Worm (Caenorhabditis elegans) whole organism, late embryonic: ENCODE data around the gene Y49F6C.8.

ENCODE experiments used
- C38D4.7 ChIP-seq: fragments of 200-800 bp; sonication (Bioruptor generic); optimal IDR thresholded peaks from 2 replicates; lab custom pipeline; 2018; ENCODE audit warnings: mild to moderate bottlenecking, missing genetic modification characterization, moderate library complexity, missing compliant biosample characterization
- K09A11.1 ChIP-seq: sonication (generic microtip); optimal IDR thresholded peaks from 2 replicates; lab custom pipeline; 2017; ENCODE audit warnings: antibody characterized with exemption, mild to moderate bottlenecking, missing genetic modification characterization, missing compliant biosample characterization; ENCODE audit not compliant: insufficient read depth
- Y22D7AL.16 ChIP-seq: sonication (generic microtip); optimal IDR thresholded peaks from 2 replicates; lab custom pipeline; 2016; ENCODE audit warnings: missing genetic modification characterization, missing compliant biosample characterization
- ceh-14 ChIP-seq: sonication (generic microtip); optimal IDR thresholded peaks from 2 replicates; lab custom pipeline; 2016; ENCODE audit warnings: missing genotype, missing genetic modification characterization, missing compliant biosample characterization
- ceh-18 ChIP-seq: sonication (generic microtip); optimal IDR thresholded peaks from 2 replicates; lab custom pipeline; 2016; ENCODE audit warnings: missing genetic modification characterization, missing compliant biosample characterization
- ceh-19 ChIP-seq: fragments of 200-800 bp; sonication (Bioruptor generic); optimal IDR thresholded peaks from 2 replicates; lab custom pipeline; 2018; ENCODE audit warnings: mild to moderate bottlenecking, missing genetic modification characterization, missing compliant biosample characterization
- ceh-2 ChIP-seq: sonication (generic microtip); optimal IDR thresholded peaks from 2 replicates; lab custom pipeline; 2016; ENCODE audit warnings: missing genotype, missing genetic modification characterization, missing compliant biosample characterization
- ceh-24 ChIP-seq: sonication (generic microtip); optimal IDR thresholded peaks from 2 replicates; lab custom pipeline; 2016; ENCODE audit warnings: mild to moderate bottlenecking, missing genetic modification characterization, missing compliant biosample characterization
- ceh-31 ChIP-seq: sonication (generic microtip); optimal IDR thresholded peaks from 2 replicates; lab custom pipeline; 2016; ENCODE audit warnings: missing genetic modification characterization, missing compliant biosample characterization
- ceh-48 ChIP-seq: sonication (generic microtip); optimal IDR thresholded peaks from 2 replicates; lab custom pipeline; 2016; ENCODE audit warnings: missing genetic modification characterization, inconsistent platforms, missing compliant biosample characterization
- ceh-6 ChIP-seq: fragments of 200-800 bp; sonication (Bioruptor generic); optimal IDR thresholded peaks from 2 replicates; lab custom pipeline; 2018; ENCODE audit warnings: mild to moderate bottlenecking, missing genetic modification characterization, missing compliant biosample characterization
- ceh-9 ChIP-seq: sonication (generic microtip); optimal IDR thresholded peaks from 2 replicates; lab custom pipeline; 2016; ENCODE audit warnings: mild to moderate bottlenecking, missing genetic modification characterization, inconsistent platforms, missing compliant biosample characterization
- dmd-4 ChIP-seq: sonication (generic microtip); optimal IDR thresholded peaks from 2 replicates; lab custom pipeline; 2016; ENCODE audit warnings: borderline replicate concordance, missing genetic modification characterization, missing compliant biosample characterization
- dve-1 ChIP-seq: sonication (generic microtip); optimal IDR thresholded peaks from 2 replicates; lab custom pipeline; 2017; ENCODE audit warnings: antibody characterized with exemption, mild to moderate bottlenecking, missing genetic modification characterization, missing compliant biosample characterization
- elt-4 ChIP-seq: sonication (generic microtip); optimal IDR thresholded peaks from 2 replicates; lab custom pipeline; 2016; ENCODE audit warnings: missing genetic modification characterization, missing compliant biosample characterization
- ets-4 ChIP-seq: sonication (generic microtip); optimal IDR thresholded peaks from 2 replicates; lab custom pipeline; 2016; ENCODE audit warnings: missing genetic modification characterization, missing compliant biosample characterization
- fax-1 ChIP-seq: sonication (generic microtip); optimal IDR thresholded peaks from 2 replicates; lab custom pipeline; 2016; ENCODE audit warnings: missing genotype, missing genetic modification characterization, missing compliant biosample characterization
- fkh-10 ChIP-seq: fragments of 150-350 bp; optimal IDR thresholded peaks from 2 replicates; lab custom pipeline; 2014; ENCODE audit warnings: missing biosample characterization, missing genetic modification reagents, missing genetic modification characterization
- fkh-6 ChIP-seq: sonication (generic microtip); optimal IDR thresholded peaks from 2 replicates; lab custom pipeline; 2016; ENCODE audit warnings: missing genetic modification characterization, missing compliant biosample characterization
- hlh-13 ChIP-seq: fragments of 200-800 bp; sonication (Bioruptor generic); optimal IDR thresholded peaks from 2 replicates; lab custom pipeline; 2018; ENCODE audit warnings: mild to moderate bottlenecking, missing genetic modification characterization, missing compliant biosample characterization
- hlh-6 ChIP-seq: sonication (generic microtip); optimal IDR thresholded peaks from 2 replicates; lab custom pipeline; 2016; ENCODE audit warnings: missing genotype, missing genetic modification characterization, missing compliant biosample characterization
- hlh-8 ChIP-seq: sonication (generic microtip); optimal IDR thresholded peaks from 2 replicates; lab custom pipeline; 2016; ENCODE audit warnings: missing genotype, missing genetic modification characterization, missing compliant biosample characterization
- lin-11 ChIP-seq: fragments of 200-800 bp; sonication (Bioruptor generic); optimal IDR thresholded peaks from 2 replicates; lab custom pipeline; 2018; ENCODE audit warnings: mild to moderate bottlenecking, missing genetic modification characterization, missing compliant biosample characterization
- nfya-1 ChIP-seq: sonication (generic microtip); optimal IDR thresholded peaks from 2 replicates; lab custom pipeline; 2017; ENCODE audit warnings: missing genetic modification characterization, mild to moderate bottlenecking, missing compliant biosample characterization, antibody characterized with exemption, moderate library complexity
- nhr-11 ChIP-seq: fragments of 150-350 bp; optimal IDR thresholded peaks from 2 replicates; lab custom pipeline; 2014; ENCODE audit warnings: missing biosample characterization, missing genetic modification characterization
- nhr-232 ChIP-seq: sonication (generic microtip); optimal IDR thresholded peaks from 2 replicates; lab custom pipeline; 2016; ENCODE audit warnings: missing genetic modification characterization, missing compliant biosample characterization
- npax-4 ChIP-seq: sonication (generic microtip); optimal IDR thresholded peaks from 2 replicates; lab custom pipeline; 2016; ENCODE audit warnings: missing genetic modification characterization, missing compliant biosample characterization
- odd-2 ChIP-seq: sonication (generic microtip); optimal IDR thresholded peaks from 2 replicates; lab custom pipeline; 2017; ENCODE audit warnings: antibody characterized with exemption, mild to moderate bottlenecking, missing genetic modification characterization, missing compliant biosample characterization
- pha-2 ChIP-seq: sonication (generic microtip); optimal IDR thresholded peaks from 2 replicates; lab custom pipeline; 2017; ENCODE audit warnings: mild to moderate bottlenecking, missing genetic modification characterization, missing compliant biosample characterization
- pha-4 ChIP-seq: fragments of 150-350 bp; optimal IDR thresholded peaks from 2 replicates; lab custom pipeline; 2018; ENCODE audit warnings: missing biosample characterization, missing genetic modification reagents, missing genetic modification characterization
- pqm-1 ChIP-seq: sonication (generic microtip); optimal IDR thresholded peaks from 2 replicates; lab custom pipeline; 2016; ENCODE audit warnings: missing genetic modification characterization, missing compliant biosample characterization
- pros-1 ChIP-seq: fragments of 150-350 bp; optimal IDR thresholded peaks from 2 replicates; lab custom pipeline; 2014; ENCODE audit warnings: missing biosample characterization, missing genetic modification reagents, missing genetic modification characterization
- ref-2 ChIP-seq: sonication (generic microtip); optimal IDR thresholded peaks from 2 replicates; lab custom pipeline; 2016; ENCODE audit warnings: missing genetic modification characterization, missing compliant biosample characterization
- sox-2 ChIP-seq: fragments of 200-800 bp; sonication (Bioruptor generic); IDR thresholded peaks from 2 replicates; pipeline ENCODE4 v1.3.6; 2022; ENCODE audit warnings: missing genetic modification reagents, missing genetic modification characterization, missing compliant biosample characterization
- sox-4 ChIP-seq: sonication (generic microtip); optimal IDR thresholded peaks from 2 replicates; lab custom pipeline; 2017; ENCODE audit warnings: mild to moderate bottlenecking, missing genetic modification characterization, inconsistent platforms, missing compliant biosample characterization
- ttx-3 ChIP-seq: sonication (generic microtip); optimal IDR thresholded peaks from 2 replicates; lab custom pipeline; 2016; ENCODE audit warnings: missing genetic modification reagents, missing genetic modification characterization, missing compliant biosample characterization
- unc-42 ChIP-seq: sonication (generic microtip); optimal IDR thresholded peaks from 2 replicates; lab custom pipeline; 2016; ENCODE audit warnings: missing genotype, missing genetic modification characterization, missing compliant biosample characterization
- zip-5 ChIP-seq: sonication (generic microtip); optimal IDR thresholded peaks from 2 replicates; lab custom pipeline; 2016; ENCODE audit warnings: missing genetic modification characterization, missing compliant biosample characterization
- ztf-16 ChIP-seq: sonication (generic microtip); optimal IDR thresholded peaks from 2 replicates; lab custom pipeline; 2017; ENCODE audit warnings: missing genetic modification characterization, missing compliant biosample characterization

Y49F6C.8 gene

ce11 chrII:3373875-3374274 lies 4.0 kb upstream of the Y49F6C.8 start:
- TF ChIP-seq unc-42 (tag; lab: Kevin White, UChicago): peak; percentile 43
- no peak for TF ChIP-seq ceh-2 (tag; lab: Kevin White, UChicago)
- peak; percentile 43 for TF ChIP-seq nfya-1
- TF ChIP-seq pha-4: no peak
- no peak for TF ChIP-seq hlh-13 (GFP tag; lab: Kevin White, UChicago)
- TF ChIP-seq K09A11.1 (tag; lab: Kevin White, UChicago): no peak
- TF ChIP-seq ceh-31: peak; percentile 24
- TF ChIP-seq ceh-48 (tag; lab: Kevin White, UChicago): peak; percentile 96
- TF ChIP-seq ttx-3 (tag; lab: Kevin White, UChicago): no peak
- TF ChIP-seq ceh-18 (tag; lab: Kevin White, UChicago): no peak

DNA sequence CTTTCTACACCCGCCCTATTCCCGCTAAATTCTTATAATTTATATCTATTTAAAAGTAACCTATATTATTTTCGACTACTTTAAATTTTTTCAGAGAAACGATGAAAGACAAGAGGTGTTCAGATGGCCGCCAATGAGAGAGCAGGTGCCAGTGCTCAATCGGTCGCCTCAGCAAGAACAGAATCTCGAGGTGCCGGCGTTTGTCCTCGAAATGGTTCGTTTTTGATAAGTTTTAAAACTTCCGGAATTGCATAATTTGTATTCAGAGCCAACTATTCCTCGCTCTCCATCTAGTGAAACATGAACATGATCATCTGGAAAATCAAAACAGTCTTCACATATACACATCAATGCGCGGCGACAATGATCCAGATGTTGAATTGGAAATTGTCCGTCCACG lies 1.1 kb upstream of the Y49F6C.8 start, which contains the start of gene bath-23:
Gene bath-23 (plus strand): TSS at position 301 of the 400 bp plus-strand sequence.
- TF ChIP-seq fkh-10 (GFP tag; lab: Kevin White, UChicago) (no peak), ceh-14 (tag; lab: Kevin White, UChicago) (no peak), ceh-24 (no peak), nhr-11 (no peak), hlh-6 (no peak)

- TF ChIP-seq Y22D7AL.16 (tag; lab: Kevin White, UChicago) (no peak), fax-1 (tag; lab: Kevin White, UChicago) (no peak), fkh-10 (GFP tag; lab: Kevin White, UChicago) (no peak), npax-4 (tag; lab: Kevin White, UChicago) (no peak), nhr-11 (no peak)
- TF ChIP-seq, all 69 proteins: peak for 0
These were observed 1.8 kb downstream of the Y49F6C.8 start, which contains the start of gene Y49F6C.7 for ce11 chrII:3368097-3368496. Gene Y49F6C.7, minus strand, starts transcription at chrII:3368197.

DNA sequence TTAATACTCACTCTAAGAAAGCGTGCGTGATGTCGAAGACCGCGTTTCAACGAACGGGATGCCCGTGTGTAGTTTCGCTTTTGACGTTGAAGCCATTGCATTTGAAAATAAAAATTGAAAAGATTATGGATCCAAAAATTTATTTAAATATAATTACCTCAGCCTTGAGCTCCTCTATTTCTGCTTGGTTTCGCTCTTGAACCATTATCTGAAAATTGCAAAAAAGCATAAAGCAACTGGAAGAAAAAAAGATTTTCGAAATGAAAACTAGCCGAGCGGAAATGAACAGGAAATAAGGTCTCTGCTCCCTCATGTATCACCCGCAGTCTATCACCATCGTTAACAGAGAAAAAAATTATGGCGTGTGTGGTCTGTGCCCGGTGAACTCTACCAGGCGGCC lies 2.8 kb downstream of the Y49F6C.8 start, which contains the start of gene Y49F6C.6:
Gene Y49F6C.6 (minus strand): TSS at position 101 of the 400 bp plus-strand sequence.
- TF ChIP-seq pros-1 (no peak), nhr-232 (tag; lab: Kevin White, UChicago) (no peak)

- no peak for TF ChIP-seq sox-4
- TF ChIP-seq pha-2 (tag; lab: Kevin White, UChicago): no peak
- TF ChIP-seq npax-4 (tag; lab: Kevin White, UChicago): no peak
- no peak for TF ChIP-seq odd-2 (tag; lab: Kevin White, UChicago)
- no peak for TF ChIP-seq zip-5
- no peak for TF ChIP-seq elt-4
- no peak for TF ChIP-seq ceh-19 (GFP tag; lab: Kevin White, UChicago)
- no peak for TF ChIP-seq C38D4.7
- TF ChIP-seq lin-11 (tag; lab: Kevin White, UChicago): no peak
- TF ChIP-seq dmd-4 (tag; lab: Kevin White, UChicago): no peak
- TF ChIP-seq hlh-8 (tag; lab: Kevin White, UChicago): no peak
- TF ChIP-seq ztf-16 (tag; lab: Kevin White, UChicago): no peak
- TF ChIP-seq ceh-9 (tag; lab: Kevin White, UChicago): no peak
- no peak for TF ChIP-seq ets-4
- TF ChIP-seq ceh-48 (tag; lab: Kevin White, UChicago): no peak
These were observed 11.1 kb downstream of the Y49F6C.8 start, which contains the start of the genes lido-14 and bath-27 for ce11 chrII:3358834-3359233. Gene lido-14, plus strand, starts transcription at chrII:3359134. Gene bath-27, plus strand, starts transcription at chrII:3359139.

- TF ChIP-seq pros-1 (no peak), ceh-6 (GFP tag; lab: Kevin White, UChicago) (no peak), C38D4.7 (no peak), pqm-1 (tag; lab: Kevin White, UChicago) (no peak), sox-2 (GFP tag; lab: Robert Waterston, UW) (no peak), odd-2 (tag; lab: Kevin White, UChicago) (no peak), hlh-6 (no peak), dve-1 (no peak), nfya-1 (no peak), hlh-13 (GFP tag; lab: Kevin White, UChicago) (no peak), fkh-6 (tag; lab: Kevin White, UChicago) (no peak), ref-2 (no peak), fax-1 (tag; lab: Kevin White, UChicago) (no peak)
These were observed 20.1 kb downstream of the Y49F6C.8 start, which contains the start of gene F14D2.8 for ce11 chrII:3349820-3350291. Gene F14D2.8, minus strand, starts transcription at chrII:3349870.
